Worm (Caenorhabditis elegans): ENCODE data around the gene tut-2.

tut-2 gene

DNA sequence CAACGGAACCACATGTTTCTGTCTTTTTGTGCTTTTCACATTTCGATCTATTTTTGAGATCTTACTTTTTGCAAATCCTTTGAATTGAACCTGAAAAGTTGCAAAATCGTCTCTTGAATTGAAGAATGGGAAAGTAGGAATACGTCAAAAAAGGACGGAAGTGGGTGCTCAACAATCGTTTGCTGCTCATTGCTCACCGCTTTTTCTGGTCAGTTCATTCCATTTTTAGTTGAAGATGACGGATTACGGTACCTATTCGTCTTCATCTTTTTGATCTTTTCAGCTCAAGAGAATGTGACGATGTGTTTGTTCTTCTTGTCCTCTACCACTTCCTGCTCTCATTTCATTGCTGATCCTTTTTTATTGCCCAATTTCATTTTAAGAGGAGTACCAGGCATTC is 37.1 kb downstream of the tut-2 start, which contains the start of gene C05A2.4:
C05A2.4 (plus strand) TSS at position 301 of the 400 bp plus-strand sequence.
- no peak for TF ChIP-seq ztf-29 (GFP tag; IDR thresholded peaks at IDR 0.05)
- no peak for TF ChIP-seq ztf-23 (GFP tag; IDR thresholded peaks at IDR 0.05)

- TF ChIP-seq ref-1 (GFP tag; conservative IDR thresholded peaks at IDR 0.05) (no peak), cog-1 (tag; optimal IDR thresholded peaks at IDR 0.05) (no peak), ztf-29 (GFP tag; IDR thresholded peaks at IDR 0.05) (no peak), klf-2 (GFP tag; conservative IDR thresholded peaks at IDR 0.05) (no peak), ztf-23 (GFP tag; IDR thresholded peaks at IDR 0.05) (no peak), tab-1 (GFP tag; IDR thresholded peaks at IDR 0.05) (no peak), flt-1 (GFP tag; IDR thresholded peaks at IDR 0.05) (no peak), T22C8.4 (GFP tag; IDR thresholded peaks at IDR 0.05) (no peak), med-1 (GFP tag; optimal IDR thresholded peaks at IDR 0.05; ENCODE audit: insufficient read depth) (no peak)
Measured at ce11 chrV:10699122-10699521, 41.1 kb downstream of the tut-2 start.

DNA sequence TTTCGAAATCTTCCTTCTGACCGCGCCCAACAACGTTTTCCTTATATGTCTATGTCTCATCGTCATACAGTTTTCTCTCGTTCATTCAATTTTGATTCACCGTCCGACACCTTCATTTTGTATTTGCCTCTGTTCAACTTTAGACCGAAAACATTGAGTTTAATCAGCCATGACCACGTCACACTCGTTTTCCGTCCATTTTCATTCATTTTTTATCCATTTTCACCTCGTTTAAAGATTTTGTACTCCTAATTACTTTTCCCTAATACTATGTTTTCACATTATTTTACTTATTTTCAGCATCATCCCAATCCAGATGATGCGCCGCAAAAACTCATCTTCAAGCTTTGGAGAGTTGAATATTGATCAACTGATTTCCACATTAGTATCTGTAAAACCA is 44.2 kb downstream of the tut-2 start, which contains the start of gene pph-1:
pph-1 (plus strand) TSS at position 301 of the 400 bp plus-strand sequence.
- no peak for TF ChIP-seq klf-2 (GFP tag; conservative IDR thresholded peaks at IDR 0.05)
- no peak for TF ChIP-seq ztf-23 (GFP tag; IDR thresholded peaks at IDR 0.05)
- no peak for TF ChIP-seq ref-1 (GFP tag; conservative IDR thresholded peaks at IDR 0.05)
- no peak for TF ChIP-seq flt-1 (GFP tag; IDR thresholded peaks at IDR 0.05)
- TF ChIP-seq cog-1 (tag; optimal IDR thresholded peaks at IDR 0.05), result no peak
- TF ChIP-seq med-1 (GFP tag; optimal IDR thresholded peaks at IDR 0.05; ENCODE audit: insufficient read depth), result no peak
- TF ChIP-seq T22C8.4 (GFP tag; IDR thresholded peaks at IDR 0.05), result no peak
- TF ChIP-seq ztf-29 (GFP tag; IDR thresholded peaks at IDR 0.05), result no peak
- TF ChIP-seq tab-1 (GFP tag; IDR thresholded peaks at IDR 0.05), result no peak

- TF ChIP-seq T22C8.4 (GFP tag; IDR thresholded peaks at IDR 0.05) (no peak), ref-1 (GFP tag; conservative IDR thresholded peaks at IDR 0.05) (no peak), med-1 (GFP tag; optimal IDR thresholded peaks at IDR 0.05; ENCODE audit: insufficient read depth) (no peak), flt-1 (GFP tag; IDR thresholded peaks at IDR 0.05) (no peak), ztf-23 (GFP tag; IDR thresholded peaks at IDR 0.05) (no peak), tab-1 (GFP tag; IDR thresholded peaks at IDR 0.05) (no peak), cog-1 (tag; optimal IDR thresholded peaks at IDR 0.05) (no peak), ztf-29 (GFP tag; IDR thresholded peaks at IDR 0.05) (no peak), klf-2 (GFP tag; conservative IDR thresholded peaks at IDR 0.05) (no peak)
Measured at ce11 chrV:10702910-10703309, 44.9 kb downstream of the tut-2 start.

ce11 chrV:10708346-10708745 is 50.3 kb downstream of the tut-2 start:
- no peak for TF ChIP-seq ztf-29 (GFP tag; IDR thresholded peaks at IDR 0.05)
- no peak for TF ChIP-seq ztf-23 (GFP tag; IDR thresholded peaks at IDR 0.05)
- TF ChIP-seq med-1 (GFP tag; optimal IDR thresholded peaks at IDR 0.05; ENCODE audit: insufficient read depth), result no peak
- no peak for TF ChIP-seq flt-1 (GFP tag; IDR thresholded peaks at IDR 0.05)
- TF ChIP-seq ref-1 (GFP tag; conservative IDR thresholded peaks at IDR 0.05), result no peak
- no peak for TF ChIP-seq T22C8.4 (GFP tag; IDR thresholded peaks at IDR 0.05)
- TF ChIP-seq cog-1 (tag; optimal IDR thresholded peaks at IDR 0.05), result no peak
- TF ChIP-seq klf-2 (GFP tag; conservative IDR thresholded peaks at IDR 0.05), result no peak
- TF ChIP-seq tab-1 (GFP tag; IDR thresholded peaks at IDR 0.05), result no peak

Data from whole organism, midembryonic.